Worm (Caenorhabditis elegans) whole organism, L2 larva: Measurements from ENCODE around the gene saeg-1.

ENCODE experiments used
- ceh-16 ChIP-seq: fragments of 150-350 bp; optimal IDR thresholded peaks from 2 replicates; lab custom pipeline; 2014; ENCODE audit warnings: missing biosample characterization, missing genetic modification characterization
- dmd-4 ChIP-seq: sonication (generic microtip); optimal IDR thresholded peaks from 2 replicates; lab custom pipeline; 2017; ENCODE audit warnings: missing biosample characterization, missing genetic modification characterization
- fos-1 ChIP-seq: fragments of 150-350 bp; optimal IDR thresholded peaks from 2 replicates; lab custom pipeline; 2014; ENCODE audit warnings: missing biosample characterization, missing genetic modification characterization
- lin-13 ChIP-seq: fragments of 150-350 bp; optimal IDR thresholded peaks from 2 replicates; lab custom pipeline; 2014; ENCODE audit warnings: missing biosample characterization, missing genetic modification reagents, missing genetic modification characterization
- lin-39 ChIP-seq: fragments of 150-350 bp; optimal IDR thresholded peaks from 2 replicates; lab custom pipeline; 2014; ENCODE audit warnings: missing biosample characterization, missing genetic modification reagents, missing genetic modification characterization
- lsy-2 ChIP-seq, 2 experiments: fragments of 150-350 bp in 1 of 2; sonication (generic microtip) in 1 of 2; optimal IDR thresholded peaks; 2 replicates each; lab custom pipeline; 2014 to 2017; ENCODE audit warnings: missing biosample characterization in 2 of 2, missing genetic modification characterization in 2 of 2
- nhr-12 ChIP-seq: fragments of 150-350 bp; optimal IDR thresholded peaks from 2 replicates; lab custom pipeline; 2014; ENCODE audit warnings: missing biosample characterization, missing genetic modification characterization
- skn-1 ChIP-seq: sonication (generic microtip); optimal IDR thresholded peaks from 2 replicates; lab custom pipeline; 2017; ENCODE audit warnings: missing biosample characterization, missing genetic modification characterization
- sma-9 ChIP-seq, 2 experiments: fragments of 150-350 bp in 1 of 2; sonication (generic microtip) in 1 of 2; optimal IDR thresholded peaks; 2 replicates each; lab custom pipeline; 2014 to 2016; ENCODE audit warnings: missing genetic modification characterization in 2 of 2, mild to moderate bottlenecking in 1 of 2, missing biosample characterization in 1 of 2, missing compliant biosample characterization in 1 of 2, missing genetic modification reagents in 1 of 2, moderate library complexity in 1 of 2
- unc-39 ChIP-seq: fragments of 150-350 bp; optimal IDR thresholded peaks from 2 replicates; lab custom pipeline; 2014; ENCODE audit warnings: missing biosample characterization, missing genetic modification characterization
- ztf-11 ChIP-seq: sonication (generic microtip); optimal IDR thresholded peaks from 2 replicates; lab custom pipeline; 2017; ENCODE audit warnings: missing biosample characterization, missing genetic modification characterization
- ztf-4 ChIP-seq: fragments of 150-350 bp; optimal IDR thresholded peaks from 2 replicates; lab custom pipeline; 2014; ENCODE audit warnings: missing biosample characterization, missing genetic modification characterization

DNA sequence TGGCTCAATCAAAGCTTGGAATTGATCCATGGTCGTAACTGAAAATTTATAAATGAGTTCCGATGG lies 31.4 kb upstream of the saeg-1 start, which contains the start of gene sec-61.G:
- TF ChIP-seq ceh-16 (tag; lab: Kevin White, UChicago) (no peak), nhr-12 (tag; lab: Kevin White, UChicago) (no peak), ztf-4 (tag; lab: Kevin White, UChicago) (no peak), fos-1 (no peak), ztf-11 (no peak), unc-39 (tag; lab: Kevin White, UChicago) (no peak), lin-13 (GFP tag; lab: Kevin White, UChicago) (no peak), lsy-2 (tag; optimal IDR thresholded peaks at IDR 0.05; lab: Kevin White, UChicago) (no peak), lin-39 (tag; lab: Kevin White, UChicago) (no peak), skn-1 (tag; lab: Kevin White, UChicago) (no peak), dmd-4 (tag; lab: Kevin White, UChicago) (no peak), sma-9 (GFP tag; optimal IDR thresholded peaks at IDR 0.05; lab: Kevin White, UChicago) (no peak), sma-9 (tag; optimal IDR thresholded peaks at IDR 0.05; lab: Kevin White, UChicago) (no peak)
